Worm (Caenorhabditis elegans): Measurements from ENCODE around the gene exos-2.

- TF ChIP-seq mdl-1 (tag; optimal IDR thresholded peaks at IDR 0.05) (no peak), skn-1 (tag; optimal IDR thresholded peaks at IDR 0.05) (no peak), nhr-12 (tag; optimal IDR thresholded peaks at IDR 0.05) (no peak), R02D3.7 (tag; optimal IDR thresholded peaks at IDR 0.05) (no peak), mab-5 (tag; optimal IDR thresholded peaks at IDR 0.05) (no peak)
Observed at ce11 chrIV:6442016-6442618, 26.8 kb downstream of the exos-2 start.
